Worm (Caenorhabditis elegans) whole organism, L2 larva: ENCODE data around the gene amt-4.
A peak's percentile ranks its signal among the peaks of the same experiment; 100 is the strongest.

ENCODE experiments used
- C34F6.9 ChIP-seq: fragments of 150-350 bp; optimal IDR thresholded peaks from 2 replicates; lab custom pipeline; 2014; ENCODE audit warnings: missing biosample characterization, missing genetic modification characterization
- F13H6.1 ChIP-seq: sonication (generic microtip); optimal IDR thresholded peaks from 2 replicates; lab custom pipeline; 2016; ENCODE audit warnings: missing genetic modification characterization, missing compliant biosample characterization
- R02D3.7 ChIP-seq: fragments of 150-350 bp; optimal IDR thresholded peaks from 2 replicates; lab custom pipeline; 2014; ENCODE audit warnings: missing biosample characterization, missing genetic modification characterization
- Y55F3AM.14 ChIP-seq: fragments of 200-800 bp; sonication (Bioruptor generic); optimal IDR thresholded peaks from 2 replicates; lab custom pipeline; 2018; ENCODE audit warnings: mild to moderate bottlenecking, missing genetic modification characterization, missing compliant biosample characterization
- ZK546.5 ChIP-seq: sonication (generic microtip); optimal IDR thresholded peaks from 2 replicates; lab custom pipeline; 2017; ENCODE audit warnings: missing biosample characterization, missing genetic modification characterization
- alr-1 ChIP-seq: fragments of 150-350 bp; optimal IDR thresholded peaks from 2 replicates; lab custom pipeline; 2014; ENCODE audit warnings: missing biosample characterization, missing genetic modification characterization
- aly-2 ChIP-seq: fragments of 150-350 bp; optimal IDR thresholded peaks from 2 replicates; lab custom pipeline; 2014; ENCODE audit warnings: missing biosample characterization, missing genetic modification characterization
- ama-1 ChIP-seq: fragments of 150-350 bp; optimal IDR thresholded peaks from 2 replicates; lab custom pipeline; 2018; ENCODE audit warnings: inconsistent platforms
- blmp-1 ChIP-seq: sonication (generic microtip); optimal IDR thresholded peaks from 2 replicates; lab custom pipeline; 2017; ENCODE audit warnings: missing genetic modification characterization, mild to moderate bottlenecking, missing compliant biosample characterization, antibody characterized with exemption, moderate library complexity; ENCODE audit not compliant: insufficient read depth
- ceh-82 ChIP-seq: fragments of 150-350 bp; optimal IDR thresholded peaks from 2 replicates; lab custom pipeline; 2014; ENCODE audit warnings: missing biosample characterization, missing genetic modification characterization
- crh-2 ChIP-seq: sonication (generic microtip); optimal IDR thresholded peaks from 2 replicates; lab custom pipeline; 2017; ENCODE audit warnings: missing biosample characterization, missing genetic modification characterization
- egl-27 ChIP-seq: sonication (generic microtip); optimal IDR thresholded peaks from 3 replicates; lab custom pipeline; 2017; ENCODE audit warnings: missing biosample characterization, missing genetic modification reagents, missing genetic modification characterization
- elt-1 ChIP-seq: fragments of 150-350 bp; optimal IDR thresholded peaks from 2 replicates; lab custom pipeline; 2014; ENCODE audit warnings: missing biosample characterization, missing genetic modification characterization
- elt-3 ChIP-seq: sonication (generic microtip); optimal IDR thresholded peaks from 2 replicates; lab custom pipeline; 2017; ENCODE audit warnings: missing biosample characterization, missing genetic modification characterization
- fos-1 ChIP-seq: fragments of 150-350 bp; optimal IDR thresholded peaks from 2 replicates; lab custom pipeline; 2014; ENCODE audit warnings: missing biosample characterization, missing genetic modification characterization
- gmeb-1 ChIP-seq: fragments of 150-350 bp; optimal IDR thresholded peaks from 2 replicates; lab custom pipeline; 2014; ENCODE audit warnings: missing biosample characterization, missing genetic modification characterization
- lin-11 ChIP-seq: fragments of 150-350 bp; sonication (generic microtip); optimal IDR thresholded peaks from 2 replicates; lab custom pipeline; 2014; ENCODE audit warnings: missing biosample characterization, missing genetic modification characterization, inconsistent platforms, mixed read lengths
- lin-13 ChIP-seq: fragments of 150-350 bp; optimal IDR thresholded peaks from 2 replicates; lab custom pipeline; 2014; ENCODE audit warnings: missing biosample characterization, missing genetic modification reagents, missing genetic modification characterization
- lin-39 ChIP-seq: fragments of 150-350 bp; optimal IDR thresholded peaks from 2 replicates; lab custom pipeline; 2014; ENCODE audit warnings: missing biosample characterization, missing genetic modification reagents, missing genetic modification characterization
- lsy-2 ChIP-seq, 2 experiments: fragments of 150-350 bp in 1 of 2; sonication (generic microtip) in 1 of 2; optimal IDR thresholded peaks; 2 replicates each; lab custom pipeline; 2014 to 2017; ENCODE audit warnings: missing biosample characterization in 2 of 2, missing genetic modification characterization in 2 of 2
- mab-5 ChIP-seq: fragments of 150-350 bp; optimal IDR thresholded peaks from 2 replicates; lab custom pipeline; 2014; ENCODE audit warnings: missing biosample characterization, missing genetic modification characterization
- mdl-1 ChIP-seq, 2 experiments: fragments of 150-350 bp in 1 of 2; sonication (generic microtip) in 1 of 2; optimal IDR thresholded peaks; 2 replicates each; lab custom pipeline; 2017; ENCODE audit warnings: missing biosample characterization in 2 of 2, missing genetic modification characterization in 2 of 2
- nhr-10 ChIP-seq: sonication (generic microtip); optimal IDR thresholded peaks from 2 replicates; lab custom pipeline; 2017; ENCODE audit warnings: missing biosample characterization, missing genetic modification characterization
- nhr-12 ChIP-seq: fragments of 150-350 bp; optimal IDR thresholded peaks from 2 replicates; lab custom pipeline; 2014; ENCODE audit warnings: missing biosample characterization, missing genetic modification characterization
- nhr-129 ChIP-seq: fragments of 150-350 bp; optimal IDR thresholded peaks from 2 replicates; lab custom pipeline; 2014; ENCODE audit warnings: missing biosample characterization, missing genetic modification characterization
- nhr-21 ChIP-seq: fragments of 150-350 bp; optimal IDR thresholded peaks from 2 replicates; lab custom pipeline; 2014; ENCODE audit warnings: missing biosample characterization, missing genetic modification characterization
- nhr-237 ChIP-seq: fragments of 150-350 bp; optimal IDR thresholded peaks from 2 replicates; lab custom pipeline; 2014; ENCODE audit warnings: missing biosample characterization, missing genetic modification characterization
- nhr-25 ChIP-seq: fragments of 150-350 bp; sonication (generic microtip); optimal IDR thresholded peaks from 3 replicates; lab custom pipeline; 2014; ENCODE audit warnings: missing biosample characterization, missing genetic modification characterization
- nhr-6 ChIP-seq: fragments of 150-350 bp; optimal IDR thresholded peaks from 2 replicates; lab custom pipeline; 2014; ENCODE audit warnings: missing biosample characterization, missing genetic modification characterization
- nhr-77 ChIP-seq: fragments of 150-350 bp; optimal IDR thresholded peaks from 2 replicates; lab custom pipeline; 2014; ENCODE audit warnings: missing biosample characterization, missing genetic modification characterization
- skn-1 ChIP-seq: sonication (generic microtip); optimal IDR thresholded peaks from 2 replicates; lab custom pipeline; 2017; ENCODE audit warnings: missing biosample characterization, missing genetic modification characterization
- sma-3 ChIP-seq: sonication (generic microtip); optimal IDR thresholded peaks from 2 replicates; lab custom pipeline; 2016; ENCODE audit warnings: missing genetic modification reagents, missing genetic modification characterization, missing compliant biosample characterization
- sma-9 ChIP-seq, 2 experiments: fragments of 150-350 bp in 1 of 2; sonication (generic microtip) in 1 of 2; optimal IDR thresholded peaks; 2 replicates each; lab custom pipeline; 2014 to 2016; ENCODE audit warnings: missing genetic modification characterization in 2 of 2, mild to moderate bottlenecking in 1 of 2, missing biosample characterization in 1 of 2, missing compliant biosample characterization in 1 of 2, missing genetic modification reagents in 1 of 2, moderate library complexity in 1 of 2
- unc-55 ChIP-seq: fragments of 150-350 bp; sonication (generic microtip); optimal IDR thresholded peaks from 3 replicates; lab custom pipeline; 2014; ENCODE audit warnings: missing biosample characterization, missing genetic modification reagents, missing genetic modification characterization
- unc-62 ChIP-seq: fragments of 150-350 bp; optimal IDR thresholded peaks from 2 replicates; lab custom pipeline; 2014; ENCODE audit warnings: missing biosample characterization, missing genetic modification reagents, missing genetic modification characterization
- ztf-1 ChIP-seq: fragments of 200-800 bp; sonication (Bioruptor generic); conservative IDR thresholded peaks from 2 replicates; pipeline ENCODE4 v1.3.6; 2022; ENCODE audit warnings: missing genetic modification characterization, missing compliant biosample characterization
- ztf-11 ChIP-seq: sonication (generic microtip); optimal IDR thresholded peaks from 2 replicates; lab custom pipeline; 2017; ENCODE audit warnings: missing biosample characterization, missing genetic modification characterization

Gene amt-4

DNA sequence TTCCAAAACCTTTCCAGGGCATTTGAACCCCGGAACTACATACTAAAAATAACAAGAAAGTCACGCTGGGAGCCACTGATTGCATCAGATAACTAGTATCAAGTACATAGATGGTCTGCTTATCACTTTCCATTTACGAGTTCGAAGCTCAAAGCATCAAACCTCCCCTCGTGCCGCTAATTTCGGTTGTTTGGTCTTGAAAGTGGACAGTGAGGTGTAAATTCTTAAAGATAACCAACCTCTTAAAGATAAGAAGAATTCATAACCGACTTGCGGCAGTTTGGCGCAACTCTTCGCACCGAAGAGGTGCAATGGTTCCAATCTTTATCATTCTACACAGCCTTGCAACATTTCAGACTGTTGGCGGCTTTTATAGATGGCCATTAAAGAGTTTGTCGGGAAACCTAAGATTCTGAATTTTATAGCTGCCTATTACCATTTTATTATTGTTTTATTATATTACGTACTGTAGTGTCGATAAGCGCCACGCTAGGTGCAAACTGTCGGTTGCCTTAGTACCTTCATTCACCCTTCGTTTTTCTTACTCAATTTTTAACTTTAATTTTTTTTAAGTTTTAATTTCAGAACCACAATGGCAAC lies at the start of gene amt-4:
amt-4 (plus strand) TSS at position 586 of the 600 bp plus-strand sequence.
- no peak for TF ChIP-seq elt-3 (tag; lab: Kevin White, UChicago)
- TF ChIP-seq Y55F3AM.14 (GFP tag; lab: Kevin White, UChicago): no peak
- TF ChIP-seq ceh-82 (tag; lab: Kevin White, UChicago): no peak
- peak; percentile 45 for TF ChIP-seq crh-2 (tag; lab: Kevin White, UChicago)
- TF ChIP-seq nhr-237 (tag; lab: Kevin White, UChicago): no peak
- no peak for TF ChIP-seq unc-62
- TF ChIP-seq ama-1: no peak
- TF ChIP-seq ztf-1 (GFP tag; lab: Robert Waterston, UW): no peak
- TF ChIP-seq mab-5 (tag; lab: Kevin White, UChicago): no peak
- TF ChIP-seq lsy-2 (tag; optimal IDR thresholded peaks at IDR 0.05; lab: Kevin White, UChicago): no peak
- peak in 1 of 2 experiments; percentile 56 for TF ChIP-seq mdl-1 (tag; optimal IDR thresholded peaks at IDR 0.05; lab: Kevin White, UChicago)
- no peak for TF ChIP-seq C34F6.9 (tag; lab: Kevin White, UChicago)
- TF ChIP-seq lin-13: no peak
- TF ChIP-seq ZK546.5 (tag; lab: Kevin White, UChicago): no peak
- no peak for TF ChIP-seq alr-1
- TF ChIP-seq nhr-129 (tag; lab: Kevin White, UChicago): peak; percentile 79
- TF ChIP-seq nhr-77: no peak
- TF ChIP-seq sma-9 (GFP tag; optimal IDR thresholded peaks at IDR 0.05; lab: Kevin White, UChicago): peak; percentile 82
- no peak for TF ChIP-seq sma-9 (tag; optimal IDR thresholded peaks at IDR 0.05; lab: Kevin White, UChicago)
- no peak for TF ChIP-seq blmp-1 (tag; lab: Kevin White, UChicago)
- no peak for TF ChIP-seq sma-3 (GFP tag; lab: Kevin White, UChicago)
- TF ChIP-seq F13H6.1 (tag; lab: Kevin White, UChicago): peak; percentile 50
- TF ChIP-seq nhr-6 (tag; lab: Kevin White, UChicago): no peak
- no peak for TF ChIP-seq R02D3.7 (tag; lab: Kevin White, UChicago)
- no peak for TF ChIP-seq nhr-25 (tag; lab: Kevin White, UChicago)
- peak; percentile 42 for TF ChIP-seq gmeb-1 (tag; lab: Kevin White, UChicago)
- TF ChIP-seq nhr-12 (tag; lab: Kevin White, UChicago): no peak
- TF ChIP-seq nhr-10 (tag; lab: Kevin White, UChicago): no peak
- peak; percentile 80 for TF ChIP-seq fos-1 (tag; lab: Kevin White, UChicago)

DNA sequence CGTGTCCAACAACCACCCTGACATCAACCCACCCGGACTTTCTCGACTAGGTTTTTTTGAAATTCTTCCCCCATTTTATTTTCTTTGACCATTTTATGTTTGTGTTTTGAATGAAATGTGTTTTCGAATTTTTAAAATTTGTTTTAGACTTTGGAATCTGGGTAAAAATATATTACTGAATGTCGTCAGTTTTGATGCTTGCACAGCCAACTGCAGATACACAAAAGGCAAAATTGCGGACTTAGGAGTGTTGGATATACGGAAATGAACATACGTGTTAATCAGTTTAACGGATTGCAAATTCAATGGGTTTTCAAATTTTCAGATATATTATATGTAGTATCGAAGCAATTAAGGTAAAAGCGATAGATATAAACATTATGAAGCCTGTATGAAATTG lies 48.3 kb upstream of the amt-4 start:
- no peak for TF ChIP-seq unc-62
- peak; percentile 5 for TF ChIP-seq nhr-129 (tag; lab: Kevin White, UChicago)
- peak; percentile 37 for TF ChIP-seq unc-55 (GFP tag; lab: Kevin White, UChicago)
- TF ChIP-seq Y55F3AM.14 (GFP tag; lab: Kevin White, UChicago): no peak
- peak in 1 of 2 experiments; percentile 38 for TF ChIP-seq lsy-2 (tag; optimal IDR thresholded peaks at IDR 0.05; lab: Kevin White, UChicago)
- peak; percentile 21 for TF ChIP-seq sma-9 (GFP tag; optimal IDR thresholded peaks at IDR 0.05; lab: Kevin White, UChicago)
- no peak for TF ChIP-seq sma-9 (tag; optimal IDR thresholded peaks at IDR 0.05; lab: Kevin White, UChicago)
- no peak for TF ChIP-seq mab-5 (tag; lab: Kevin White, UChicago)
- TF ChIP-seq C34F6.9 (tag; lab: Kevin White, UChicago): peak; percentile 50
- no peak for TF ChIP-seq ztf-11 (tag; lab: Kevin White, UChicago)

DNA sequence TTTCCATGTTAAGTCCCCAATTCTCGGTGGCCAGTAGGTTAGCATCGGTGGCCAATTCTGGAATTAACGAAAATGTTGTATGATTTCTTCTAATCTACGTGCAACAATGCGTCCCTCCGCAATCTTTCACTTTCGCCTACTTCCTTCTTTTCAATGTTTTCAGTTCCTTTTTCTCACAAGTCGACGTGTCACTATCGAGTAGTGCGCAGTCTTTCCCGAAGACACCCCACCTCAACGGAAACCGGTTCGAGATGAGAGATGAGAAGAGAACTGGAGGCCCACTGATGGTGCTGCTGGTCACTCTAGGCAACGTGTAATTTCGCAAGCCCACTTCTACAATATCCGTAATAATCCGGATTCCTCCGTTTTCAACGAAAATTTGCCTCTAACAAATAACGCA lies 45.1 kb upstream of the amt-4 start:
- TF ChIP-seq lin-39 (tag; lab: Kevin White, UChicago) (no peak), nhr-25 (tag; lab: Kevin White, UChicago) (peak; percentile 63), sma-3 (GFP tag; lab: Kevin White, UChicago) (peak; percentile 38), elt-1 (tag; lab: Kevin White, UChicago) (no peak), skn-1 (no peak), gmeb-1 (tag; lab: Kevin White, UChicago) (no peak), crh-2 (tag; lab: Kevin White, UChicago) (peak; percentile 25), nhr-77 (no peak), egl-27 (tag; lab: Kevin White, UChicago) (no peak), lin-11 (tag; lab: Kevin White, UChicago) (no peak), blmp-1 (tag; lab: Kevin White, UChicago) (peak; percentile 73), aly-2 (tag; lab: Kevin White, UChicago) (no peak), nhr-21 (tag; lab: Kevin White, UChicago) (peak; percentile 74)
- TF ChIP-seq, all 48 proteins: peak for 5
